Worm (Caenorhabditis elegans) whole organism, L3 larva: ENCODE data around the gene tmem-131.

Experiments used
- R02D3.7 ChIP-seq: fragments of 150-350 bp; optimal IDR thresholded peaks from 2 replicates; lab custom pipeline; 2014; ENCODE audit warnings: missing biosample characterization, missing genetic modification characterization
- ZK546.5 ChIP-seq: sonication (generic microtip); optimal IDR thresholded peaks from 2 replicates; lab custom pipeline; 2017; ENCODE audit warnings: missing biosample characterization, missing genetic modification characterization
- aly-2 ChIP-seq: fragments of 150-350 bp; optimal IDR thresholded peaks from 2 replicates; lab custom pipeline; 2014; ENCODE audit warnings: missing biosample characterization, missing genetic modification characterization
- ceh-16 ChIP-seq: sonication (generic microtip); optimal IDR thresholded peaks from 2 replicates; lab custom pipeline; 2017; ENCODE audit warnings: missing biosample characterization, missing genetic modification characterization
- ceh-82 ChIP-seq: fragments of 150-350 bp; optimal IDR thresholded peaks from 2 replicates; lab custom pipeline; 2014; ENCODE audit warnings: missing biosample characterization, missing genetic modification characterization
- ceh-9 ChIP-seq: sonication (generic microtip); optimal IDR thresholded peaks from 2 replicates; lab custom pipeline; 2018; ENCODE audit warnings: missing biosample characterization, missing genetic modification characterization
- egl-27 ChIP-seq: sonication (generic microtip); optimal IDR thresholded peaks from 4 replicates; lab custom pipeline; 2017; ENCODE audit warnings: missing biosample characterization, missing genetic modification reagents, missing genetic modification characterization
- egl-5 ChIP-seq: fragments of 150-350 bp; optimal IDR thresholded peaks from 2 replicates; lab custom pipeline; 2017; ENCODE audit warnings: missing biosample characterization, missing genetic modification reagents, missing genetic modification characterization, inconsistent platforms
- elt-1 ChIP-seq: fragments of 150-350 bp; optimal IDR thresholded peaks from 2 replicates; lab custom pipeline; 2014; ENCODE audit warnings: missing biosample characterization, missing genetic modification characterization
- elt-2 ChIP-seq: sonication (generic microtip); optimal IDR thresholded peaks from 2 replicates; lab custom pipeline; 2016; ENCODE audit warnings: missing genetic modification reagents, mild to moderate bottlenecking, missing genetic modification characterization, missing compliant biosample characterization
- elt-3 ChIP-seq, 3 experiments: fragments of 150-350 bp in 1 of 3; sonication (generic microtip) in 2 of 3; optimal IDR thresholded peaks; 2 replicates in 2 of 3; 4 replicates in 1 of 3; lab custom pipeline; 2014 to 2017; ENCODE audit warnings: missing biosample characterization in 3 of 3, missing genetic modification characterization in 3 of 3
- eor-1 ChIP-seq, 2 experiments: fragments of 150-350 bp; optimal IDR thresholded peaks; 2 replicates each; lab custom pipeline; 2014 to 2018; ENCODE audit warnings: missing biosample characterization in 2 of 2, missing genetic modification characterization in 2 of 2
- fkh-10 ChIP-seq: sonication (generic microtip); optimal IDR thresholded peaks from 2 replicates; lab custom pipeline; 2017; ENCODE audit warnings: missing biosample characterization, missing genetic modification reagents, missing genetic modification characterization
- fkh-2 ChIP-seq: fragments of 150-350 bp; optimal IDR thresholded peaks from 2 replicates; lab custom pipeline; 2014; ENCODE audit warnings: missing biosample characterization, missing genetic modification reagents, missing genetic modification characterization
- fos-1 ChIP-seq: fragments of 150-350 bp; optimal IDR thresholded peaks from 2 replicates; lab custom pipeline; 2014; ENCODE audit warnings: missing biosample characterization, missing genetic modification characterization
- hmg-11 ChIP-seq: sonication (generic microtip); optimal IDR thresholded peaks from 2 replicates; lab custom pipeline; 2016; ENCODE audit warnings: missing genetic modification characterization, missing compliant biosample characterization
- jun-1 ChIP-seq: fragments of 150-350 bp; optimal IDR thresholded peaks from 2 replicates; lab custom pipeline; 2014; ENCODE audit warnings: missing biosample characterization, missing genetic modification reagents, missing genetic modification characterization
- lin-15B ChIP-seq: fragments of 150-350 bp; optimal IDR thresholded peaks from 2 replicates; lab custom pipeline; 2014; ENCODE audit warnings: missing biosample characterization, missing genetic modification characterization
- lin-39 ChIP-seq: fragments of 150-350 bp; optimal IDR thresholded peaks from 2 replicates; lab custom pipeline; 2018; ENCODE audit warnings: missing biosample characterization, missing genetic modification reagents, missing genetic modification characterization
- lsy-12 ChIP-seq: sonication (generic microtip); optimal IDR thresholded peaks from 2 replicates; lab custom pipeline; 2016; ENCODE audit warnings: mild to moderate bottlenecking, missing genetic modification characterization, missing compliant biosample characterization
- mdl-1 ChIP-seq: fragments of 150-350 bp; optimal IDR thresholded peaks from 2 replicates; lab custom pipeline; 2014; ENCODE audit warnings: missing biosample characterization, missing genetic modification characterization
- mml-1 ChIP-seq: fragments of 150-350 bp; sonication (generic microtip); optimal IDR thresholded peaks from 3 replicates; lab custom pipeline; 2014; ENCODE audit warnings: missing biosample characterization, missing genetic modification characterization
- nfya-1 ChIP-seq: sonication (generic microtip); optimal IDR thresholded peaks from 2 replicates; lab custom pipeline; 2017; ENCODE audit warnings: missing genetic modification characterization, mild to moderate bottlenecking, missing compliant biosample characterization, antibody characterized with exemption, moderate library complexity; ENCODE audit not compliant: insufficient read depth
- nhr-12 ChIP-seq: fragments of 150-350 bp; optimal IDR thresholded peaks from 2 replicates; lab custom pipeline; 2014; ENCODE audit warnings: missing biosample characterization, missing genetic modification characterization
- nhr-23 ChIP-seq: fragments of 150-350 bp; optimal IDR thresholded peaks from 2 replicates; lab custom pipeline; 2014; ENCODE audit warnings: missing biosample characterization, missing genetic modification reagents, missing genetic modification characterization
- nhr-237 ChIP-seq: fragments of 150-350 bp; optimal IDR thresholded peaks from 2 replicates; lab custom pipeline; 2014; ENCODE audit warnings: missing biosample characterization, missing genetic modification characterization
- nhr-25 ChIP-seq: sonication (generic microtip); optimal IDR thresholded peaks from 2 replicates; lab custom pipeline; 2017; ENCODE audit warnings: missing biosample characterization, missing genetic modification characterization
- nhr-28 ChIP-seq: fragments of 150-350 bp; optimal IDR thresholded peaks from 2 replicates; lab custom pipeline; 2014; ENCODE audit warnings: missing biosample characterization, missing genetic modification characterization
- nhr-43 ChIP-seq: sonication (generic microtip); optimal IDR thresholded peaks from 2 replicates; lab custom pipeline; 2016; ENCODE audit warnings: mild to moderate bottlenecking, missing genetic modification characterization, missing compliant biosample characterization; ENCODE audit not compliant: poor library complexity, severe bottlenecking
- nhr-67 ChIP-seq: fragments of 150-350 bp; optimal IDR thresholded peaks from 2 replicates; lab custom pipeline; 2014; ENCODE audit warnings: missing biosample characterization, missing genetic modification characterization
- nhr-76 ChIP-seq: fragments of 150-350 bp; sonication (generic microtip); optimal IDR thresholded peaks from 5 replicates; lab custom pipeline; 2014; ENCODE audit warnings: missing biosample characterization, missing genetic modification characterization
- nhr-77 ChIP-seq: fragments of 150-350 bp; optimal IDR thresholded peaks from 2 replicates; lab custom pipeline; 2014; ENCODE audit warnings: missing biosample characterization, missing genetic modification characterization
- pha-4 ChIP-seq: fragments of 150-350 bp; optimal IDR thresholded peaks from 2 replicates; lab custom pipeline; 2014; ENCODE audit warnings: missing biosample characterization, missing genetic modification reagents, missing genetic modification characterization
- pqm-1 ChIP-seq: fragments of 150-350 bp; optimal IDR thresholded peaks from 2 replicates; lab custom pipeline; 2017; ENCODE audit warnings: missing biosample characterization, missing genetic modification characterization, inconsistent platforms
- sea-2 ChIP-seq: fragments of 150-350 bp; sonication (generic microtip); optimal IDR thresholded peaks from 4 replicates; lab custom pipeline; 2014; ENCODE audit warnings: missing biosample characterization, missing genetic modification reagents, missing genetic modification characterization
- skn-1 ChIP-seq: fragments of 150-350 bp; optimal IDR thresholded peaks from 2 replicates; lab custom pipeline; 2014; ENCODE audit warnings: missing biosample characterization, missing genetic modification characterization
- tbx-2 ChIP-seq: sonication (generic microtip); optimal IDR thresholded peaks from 2 replicates; lab custom pipeline; 2016; ENCODE audit warnings: mild to moderate bottlenecking, missing genetic modification characterization, missing compliant biosample characterization
- unc-39 ChIP-seq: sonication (generic microtip); optimal IDR thresholded peaks from 4 replicates; lab custom pipeline; 2017; ENCODE audit warnings: missing biosample characterization, missing genetic modification characterization
- zag-1 ChIP-seq: fragments of 150-350 bp; optimal IDR thresholded peaks from 2 replicates; lab custom pipeline; 2014; ENCODE audit warnings: missing biosample characterization, missing genetic modification characterization
- ztf-11 ChIP-seq: fragments of 150-350 bp; optimal IDR thresholded peaks from 2 replicates; lab custom pipeline; 2014; ENCODE audit warnings: missing biosample characterization, missing genetic modification characterization
- ztf-4 ChIP-seq: fragments of 150-350 bp; optimal IDR thresholded peaks from 2 replicates; lab custom pipeline; 2014; ENCODE audit warnings: missing biosample characterization, missing genetic modification characterization

tmem-131 gene

ce11 chrIII:5031375-5031836 lies 33.4 kb upstream of the tmem-131 start:
- peak; percentile 11 for TF ChIP-seq elt-1
- peak; percentile 32 for TF ChIP-seq aly-2 (tag; lab: Kevin White, UChicago)
- peak; percentile 62 for TF ChIP-seq elt-2
- TF ChIP-seq lsy-12 (tag; lab: Kevin White, UChicago): peak; percentile 73
- TF ChIP-seq R02D3.7 (tag; lab: Kevin White, UChicago): peak; percentile 10
- peak; percentile 67 for TF ChIP-seq nhr-25 (tag; lab: Kevin White, UChicago)
- TF ChIP-seq nfya-1: peak; percentile 67
- peak; percentile 69 for TF ChIP-seq jun-1
- peak; percentile 59 for TF ChIP-seq lin-39 (tag; lab: Kevin White, UChicago)
- TF ChIP-seq tbx-2 (tag; lab: Kevin White, UChicago): peak; percentile 65
- TF ChIP-seq pha-4: peak; percentile 76
- TF ChIP-seq nhr-43 (tag; lab: Kevin White, UChicago): peak; percentile 58
- peak; percentile 67 for TF ChIP-seq nhr-23 (tag; lab: Kevin White, UChicago)
- TF ChIP-seq skn-1 (tag; lab: Kevin White, UChicago): peak; percentile 65
- TF ChIP-seq hmg-11: peak; percentile 94

ce11 chrIII:5030629-5031028 lies 32.7 kb upstream of the tmem-131 start, which contains the start of gene klp-6:
TSS of gene klp-6 (plus strand) at chrIII:5030929.
- TF ChIP-seq fkh-10 (GFP tag; lab: Kevin White, UChicago) (no peak), nhr-77 (tag; lab: Kevin White, UChicago) (no peak), lsy-12 (tag; lab: Kevin White, UChicago) (no peak), elt-3 (tag; optimal IDR thresholded peaks at IDR 0.05; lab: Kevin White, UChicago) (no peak), nhr-12 (tag; lab: Kevin White, UChicago) (no peak), skn-1 (tag; lab: Kevin White, UChicago) (no peak)

DNA sequence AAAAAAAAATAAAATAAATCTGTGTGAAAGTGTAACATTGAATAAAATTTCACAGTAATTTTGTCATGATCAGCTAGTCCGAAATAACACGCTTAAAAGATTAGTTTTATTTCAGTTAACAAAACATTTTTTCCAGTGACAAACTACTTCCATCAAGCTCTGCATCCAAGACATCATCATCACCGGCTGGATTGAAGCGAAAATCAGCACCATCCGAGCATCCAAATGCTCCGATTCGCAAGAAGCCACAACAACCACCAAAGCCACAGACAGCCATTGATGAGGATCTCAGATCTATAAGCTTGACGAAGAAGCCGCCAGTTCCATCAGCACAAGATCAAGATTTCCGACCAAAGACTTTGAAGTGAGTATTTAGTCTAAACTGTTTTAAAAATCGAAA lies 29.3 kb upstream of the tmem-131 start:
- TF ChIP-seq zag-1: no peak
- no peak for TF ChIP-seq ceh-9 (tag; lab: Kevin White, UChicago)
- TF ChIP-seq lin-39 (tag; lab: Kevin White, UChicago): no peak
- no peak for TF ChIP-seq aly-2 (tag; lab: Kevin White, UChicago)

ce11 chrIII:5026366-5026765 lies 28.4 kb upstream of the tmem-131 start:
- TF ChIP-seq elt-3 (tag; optimal IDR thresholded peaks at IDR 0.05; lab: Kevin White, UChicago): no peak
- TF ChIP-seq nfya-1: no peak
- TF ChIP-seq ceh-16: no peak
- no peak for TF ChIP-seq tbx-2 (tag; lab: Kevin White, UChicago)
- no peak for TF ChIP-seq ceh-9 (tag; lab: Kevin White, UChicago)
- TF ChIP-seq nhr-23 (tag; lab: Kevin White, UChicago): no peak
- TF ChIP-seq egl-27: no peak
- TF ChIP-seq aly-2 (tag; lab: Kevin White, UChicago): no peak
- no peak for TF ChIP-seq pha-4
- TF ChIP-seq jun-1: no peak
- no peak for TF ChIP-seq mdl-1
- no peak for TF ChIP-seq lsy-12 (tag; lab: Kevin White, UChicago)

- TF ChIP-seq aly-2 (tag; lab: Kevin White, UChicago): no peak
- TF ChIP-seq mml-1: no peak
- no peak for TF ChIP-seq unc-39
- TF ChIP-seq jun-1: no peak
- no peak for TF ChIP-seq skn-1 (tag; lab: Kevin White, UChicago)
- TF ChIP-seq lin-39 (tag; lab: Kevin White, UChicago): no peak
- peak; percentile 86 for TF ChIP-seq nhr-43 (tag; lab: Kevin White, UChicago)
- no peak for TF ChIP-seq fkh-2 (tag; lab: Kevin White, UChicago)
- no peak for TF ChIP-seq sea-2 (GFP tag; lab: Kevin White, UChicago)
- TF ChIP-seq ztf-11 (tag; lab: Kevin White, UChicago): no peak
- TF ChIP-seq zag-1: no peak
- TF ChIP-seq fkh-10 (GFP tag; lab: Kevin White, UChicago): no peak
- TF ChIP-seq lin-15B (tag; lab: Kevin White, UChicago): no peak
- no peak for TF ChIP-seq nhr-67
- TF ChIP-seq ceh-82 (tag; lab: Kevin White, UChicago): no peak
- no peak for TF ChIP-seq egl-5
- peak; percentile 71 for TF ChIP-seq pha-4
- TF ChIP-seq elt-2: peak; percentile 30
- TF ChIP-seq tbx-2 (tag; lab: Kevin White, UChicago): peak; percentile 16
- TF ChIP-seq nfya-1: peak; percentile 12
- TF ChIP-seq ceh-16: no peak
- TF ChIP-seq R02D3.7 (tag; lab: Kevin White, UChicago): no peak
- TF ChIP-seq nhr-76 (tag; lab: Kevin White, UChicago): no peak
- TF ChIP-seq ztf-4 (tag; lab: Kevin White, UChicago): no peak
- TF ChIP-seq ceh-9 (tag; lab: Kevin White, UChicago): no peak
- TF ChIP-seq nhr-237 (tag; lab: Kevin White, UChicago): no peak
- TF ChIP-seq nhr-28 (tag; lab: Kevin White, UChicago): no peak
- peak; percentile 68 for TF ChIP-seq nhr-25 (tag; lab: Kevin White, UChicago)
- TF ChIP-seq mdl-1: no peak
- TF ChIP-seq elt-1: no peak
- no peak for TF ChIP-seq pqm-1 (tag; lab: Kevin White, UChicago)
- no peak for TF ChIP-seq fos-1
- no peak for TF ChIP-seq ZK546.5 (tag; lab: Kevin White, UChicago)
- TF ChIP-seq eor-1 (tag; optimal IDR thresholded peaks at IDR 0.05; lab: Kevin White, UChicago): no peak
- peak; percentile 46 for TF ChIP-seq lsy-12 (tag; lab: Kevin White, UChicago)
Measured at ce11 chrIII:5025136-5025629, 27.2 kb upstream of the tmem-131 start.
